Fruit fly (Drosophila melanogaster) S2 (cell line): ENCODE data around the gene CG14440.

Experiments used
- CG8478 ChIP-seq: fragments of >200 bp; optimal IDR thresholded peaks from 2 replicates; lab custom pipeline; 2018
- CTCF ChIP-seq, 2 experiments: fragments of >200 bp; optimal IDR thresholded peaks; 2 replicates each; lab custom pipeline; 2018

The CG14440 gene

DNA sequence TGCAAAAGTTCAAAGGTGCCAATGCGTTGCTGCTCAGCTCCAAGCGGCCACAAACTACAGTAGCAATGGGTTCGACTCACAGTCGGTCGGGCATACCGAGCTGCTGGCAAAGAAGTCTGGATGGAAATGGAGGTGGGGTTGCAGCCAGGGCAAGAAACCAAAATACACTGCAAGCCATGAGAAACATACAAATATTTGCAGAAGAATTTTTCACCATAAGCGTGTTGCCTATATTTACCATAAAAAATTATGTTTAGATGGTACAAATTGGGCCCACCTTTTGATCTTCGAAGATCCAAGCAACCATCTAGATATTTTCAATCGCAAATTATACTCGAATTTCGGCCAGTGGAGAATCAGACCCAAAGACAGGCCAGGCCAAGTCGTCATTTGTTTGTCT, 51.5 kb downstream of the CG14440 start:
- TF ChIP-seq CG8478 (lab: Kevin White, UChicago) (no peak), CTCF (optimal IDR thresholded peaks at IDR 0.05; lab: Kevin White, UChicago) (no peak)
